Worm (Caenorhabditis elegans): ENCODE measurements around the gene Y105C5A.1269.

- no peak for TF ChIP-seq nhr-76 (tag; optimal IDR thresholded peaks at IDR 0.05)
- TF ChIP-seq elt-3 (tag; optimal IDR thresholded peaks at IDR 0.05), result no peak
- TF ChIP-seq ceh-9 (tag; optimal IDR thresholded peaks at IDR 0.05), result no peak
- TF ChIP-seq elt-2 (tag; optimal IDR thresholded peaks at IDR 0.05), result no peak
- TF ChIP-seq nhr-12 (tag; optimal IDR thresholded peaks at IDR 0.05), result no peak
These were observed 25.4 kb downstream of the Y105C5A.1269 start, which contains the start of gene gcy-25 for ce11 chrIV:15872633-15873032.

All from whole organism, L3 larva.